Worm (Caenorhabditis elegans) whole organism, early embryonic: Measurements from ENCODE around the gene ins-35.

Source experiments
- B0310.2 ChIP-seq: sonication (generic microtip); optimal IDR thresholded peaks from 2 replicates; lab custom pipeline; 2016; ENCODE audit warnings: mild to moderate bottlenecking, missing genetic modification characterization, missing compliant biosample characterization
- F13C5.2 ChIP-seq: sonication (generic microtip); optimal IDR thresholded peaks from 2 replicates; lab custom pipeline; 2017; ENCODE audit warnings: mild to moderate bottlenecking, missing genetic modification characterization, inconsistent platforms, missing compliant biosample characterization
- ama-1 ChIP-seq: fragments of 150-350 bp; optimal IDR thresholded peaks from 2 replicates; lab custom pipeline; 2014
- ceh-36 ChIP-seq: sonication (generic microtip); optimal IDR thresholded peaks from 2 replicates; lab custom pipeline; 2016; ENCODE audit warnings: missing genetic modification characterization, inconsistent platforms, missing compliant biosample characterization
- flt-1 ChIP-seq: fragments of 200-800 bp; sonication (Bioruptor generic); IDR thresholded peaks from 2 replicates; pipeline ENCODE4 v1.3.6; 2022; ENCODE audit warnings: missing genetic modification characterization, missing compliant biosample characterization
- hnd-1 ChIP-seq: sonication (generic microtip); optimal IDR thresholded peaks from 2 replicates; lab custom pipeline; 2016; ENCODE audit warnings: missing genetic modification characterization, missing compliant biosample characterization
- tbx-11 ChIP-seq: fragments of 200-800 bp; sonication (Bioruptor generic); IDR thresholded peaks from 2 replicates; pipeline ENCODE4 v1.3.6; 2022; ENCODE audit warnings: missing genetic modification characterization, missing compliant biosample characterization
- tra-4 ChIP-seq: sonication (generic microtip); optimal IDR thresholded peaks from 2 replicates; lab custom pipeline; 2017; ENCODE audit warnings: missing genetic modification characterization, missing compliant biosample characterization

- TF ChIP-seq B0310.2 (tag; lab: Kevin White, UChicago) (no peak), flt-1 (GFP tag; lab: Robert Waterston, UW) (no peak), ceh-36 (tag; lab: Kevin White, UChicago) (no peak), ama-1 (lab: Kevin White, UChicago) (no peak), F13C5.2 (tag; lab: Kevin White, UChicago) (no peak), hnd-1 (tag; lab: Kevin White, UChicago) (no peak), tbx-11 (GFP tag; lab: Robert Waterston, UW) (no peak), tra-4 (tag; lab: Kevin White, UChicago) (no peak)
These were observed 38.1 kb downstream of the ins-35 start for ce11 chrV:20413426-20413825.
